Worm (Caenorhabditis elegans): Measurements from ENCODE around the gene mex-5.

mex-5 gene

ce11 chrIV:13314181-13314580 lies 39.3 kb upstream of the mex-5 start:
- TF ChIP-seq egl-27 (tag; optimal IDR thresholded peaks at IDR 0.05) (no peak), unc-39 (tag; optimal IDR thresholded peaks at IDR 0.05) (no peak), lsy-2 (tag; optimal IDR thresholded peaks at IDR 0.05) (peak in 1 of 2 experiments; percentile 8), nhr-10 (tag; optimal IDR thresholded peaks at IDR 0.05) (no peak), sma-3 (GFP tag; optimal IDR thresholded peaks at IDR 0.05) (peak; percentile 23), C34F6.9 (tag; optimal IDR thresholded peaks at IDR 0.05) (peak; percentile 9), ZK546.5 (tag; optimal IDR thresholded peaks at IDR 0.05) (no peak), crh-2 (tag; optimal IDR thresholded peaks at IDR 0.05) (peak; percentile 93), F13H6.1 (tag; optimal IDR thresholded peaks at IDR 0.05) (peak; percentile 60), lin-13 (GFP tag; optimal IDR thresholded peaks at IDR 0.05) (peak; percentile 11), fos-1 (tag; optimal IDR thresholded peaks at IDR 0.05) (peak; percentile 88), nhr-23 (tag; optimal IDR thresholded peaks at IDR 0.05) (no peak), mbf-1 (tag; optimal IDR thresholded peaks at IDR 0.05) (no peak), nhr-129 (tag; optimal IDR thresholded peaks at IDR 0.05) (peak; percentile 22), mab-5 (tag; optimal IDR thresholded peaks at IDR 0.05) (no peak), lin-39 (tag; optimal IDR thresholded peaks at IDR 0.05) (no peak), skn-1 (tag; optimal IDR thresholded peaks at IDR 0.05) (no peak), nhr-77 (tag; optimal IDR thresholded peaks at IDR 0.05) (no peak), nhr-21 (tag; optimal IDR thresholded peaks at IDR 0.05) (peak; percentile 0), sma-9 (GFP tag; optimal IDR thresholded peaks at IDR 0.05) (peak; percentile 73), sma-9 (tag; optimal IDR thresholded peaks at IDR 0.05) (no peak), snpc-4 (tag; optimal IDR thresholded peaks at IDR 0.05) (no peak), unc-62 (GFP tag; optimal IDR thresholded peaks at IDR 0.05) (no peak), nhr-6 (tag; optimal IDR thresholded peaks at IDR 0.05) (no peak), nhr-237 (tag; optimal IDR thresholded peaks at IDR 0.05) (no peak), ama-1 (optimal IDR thresholded peaks at IDR 0.05) (no peak), elt-3 (tag; optimal IDR thresholded peaks at IDR 0.05) (no peak)

- TF ChIP-seq peb-1 (tag; optimal IDR thresholded peaks at IDR 0.05) (no peak), elt-3 (tag; optimal IDR thresholded peaks at IDR 0.05) (no peak), gmeb-1 (tag; optimal IDR thresholded peaks at IDR 0.05) (no peak), unc-62 (GFP tag; optimal IDR thresholded peaks at IDR 0.05) (no peak), ZK546.5 (tag; optimal IDR thresholded peaks at IDR 0.05) (no peak), alr-1 (tag; optimal IDR thresholded peaks at IDR 0.05) (no peak), lin-39 (tag; optimal IDR thresholded peaks at IDR 0.05) (no peak), R02D3.7 (tag; optimal IDR thresholded peaks at IDR 0.05) (no peak), sma-3 (GFP tag; optimal IDR thresholded peaks at IDR 0.05) (no peak), ztf-4 (tag; optimal IDR thresholded peaks at IDR 0.05) (no peak), zag-1 (tag; optimal IDR thresholded peaks at IDR 0.05) (no peak), lin-11 (tag; optimal IDR thresholded peaks at IDR 0.05) (no peak)
Measured at ce11 chrIV:13315344-13315743, 38.2 kb upstream of the mex-5 start, which contains the start of gene fat-1. TSS of gene fat-1 (plus strand) at chrIV:13315644.

DNA sequence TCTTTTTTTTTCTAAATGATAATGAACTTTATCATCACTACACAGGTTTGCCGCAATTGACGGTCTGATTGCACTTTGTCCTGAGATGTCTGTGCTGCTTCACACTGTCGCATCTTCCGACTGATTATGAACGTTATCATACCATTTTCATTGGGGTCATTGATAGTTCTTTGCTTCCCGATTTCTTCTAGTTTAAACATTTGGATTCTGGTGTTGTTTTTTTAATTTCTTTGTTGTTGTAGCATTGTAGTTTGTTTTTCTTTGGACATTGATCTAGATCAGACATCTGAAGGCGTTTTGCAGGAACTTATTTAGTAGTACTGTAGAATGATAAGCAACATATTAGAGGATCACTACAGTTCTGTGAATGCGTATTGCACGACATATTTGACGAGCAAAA lies 34.8 kb upstream of the mex-5 start:
- TF ChIP-seq egl-27 (tag; optimal IDR thresholded peaks at IDR 0.05): peak; percentile 22
- no peak for TF ChIP-seq mab-5 (tag; optimal IDR thresholded peaks at IDR 0.05)
- no peak for TF ChIP-seq nhr-12 (tag; optimal IDR thresholded peaks at IDR 0.05)
- no peak for TF ChIP-seq C34F6.9 (tag; optimal IDR thresholded peaks at IDR 0.05)
- no peak for TF ChIP-seq lin-39 (tag; optimal IDR thresholded peaks at IDR 0.05)
- TF ChIP-seq peb-1 (tag; optimal IDR thresholded peaks at IDR 0.05): no peak
- TF ChIP-seq nhr-10 (tag; optimal IDR thresholded peaks at IDR 0.05): no peak
- TF ChIP-seq lsy-2 (tag; optimal IDR thresholded peaks at IDR 0.05): peak in 1 of 2 experiments; percentile 43
- TF ChIP-seq ceh-16 (tag; optimal IDR thresholded peaks at IDR 0.05): no peak
- no peak for TF ChIP-seq R02D3.7 (tag; optimal IDR thresholded peaks at IDR 0.05)
- no peak for TF ChIP-seq ztf-1 (GFP tag; conservative IDR thresholded peaks at IDR 0.05)
- TF ChIP-seq ama-1 (optimal IDR thresholded peaks at IDR 0.05): peak; percentile 18
- TF ChIP-seq elt-3 (tag; optimal IDR thresholded peaks at IDR 0.05): no peak
- peak; percentile 61 for TF ChIP-seq sma-3 (GFP tag; optimal IDR thresholded peaks at IDR 0.05)
- TF ChIP-seq blmp-1 (tag; optimal IDR thresholded peaks at IDR 0.05; ENCODE audit: insufficient read depth): peak; percentile 6
- TF ChIP-seq nhr-6 (tag; optimal IDR thresholded peaks at IDR 0.05): peak; percentile 42
- TF ChIP-seq dmd-4 (tag; optimal IDR thresholded peaks at IDR 0.05): no peak
- TF ChIP-seq gmeb-1 (tag; optimal IDR thresholded peaks at IDR 0.05): peak; percentile 51
- peak; percentile 59 for TF ChIP-seq nhr-129 (tag; optimal IDR thresholded peaks at IDR 0.05)
- TF ChIP-seq mdl-1 (tag; optimal IDR thresholded peaks at IDR 0.05): no peak
- TF ChIP-seq F13H6.1 (tag; optimal IDR thresholded peaks at IDR 0.05): no peak
- TF ChIP-seq aly-2 (tag; optimal IDR thresholded peaks at IDR 0.05): no peak
- TF ChIP-seq ztf-11 (tag; optimal IDR thresholded peaks at IDR 0.05): no peak
- no peak for TF ChIP-seq ZK546.5 (tag; optimal IDR thresholded peaks at IDR 0.05)
- TF ChIP-seq crh-2 (tag; optimal IDR thresholded peaks at IDR 0.05): peak; percentile 92
- TF ChIP-seq snpc-4 (tag; optimal IDR thresholded peaks at IDR 0.05): no peak
- TF ChIP-seq sma-9 (GFP tag; optimal IDR thresholded peaks at IDR 0.05): peak; percentile 81
- TF ChIP-seq sma-9 (tag; optimal IDR thresholded peaks at IDR 0.05): no peak
- TF ChIP-seq lin-13 (GFP tag; optimal IDR thresholded peaks at IDR 0.05): peak; percentile 60
- TF ChIP-seq unc-39 (tag; optimal IDR thresholded peaks at IDR 0.05): no peak
- TF ChIP-seq nhr-237 (tag; optimal IDR thresholded peaks at IDR 0.05): no peak
- peak; percentile 88 for TF ChIP-seq nhr-21 (tag; optimal IDR thresholded peaks at IDR 0.05)
- peak; percentile 40 for TF ChIP-seq nhr-25 (tag; optimal IDR thresholded peaks at IDR 0.05)
- TF ChIP-seq Y55F3AM.14 (GFP tag; optimal IDR thresholded peaks at IDR 0.05): peak; percentile 8
- no peak for TF ChIP-seq lin-11 (tag; optimal IDR thresholded peaks at IDR 0.05)
- no peak for TF ChIP-seq sem-4 (tag; optimal IDR thresholded peaks at IDR 0.05)
- no peak for TF ChIP-seq mbf-1 (tag; optimal IDR thresholded peaks at IDR 0.05)
- TF ChIP-seq nhr-11 (tag; optimal IDR thresholded peaks at IDR 0.05): no peak
- no peak for TF ChIP-seq nhr-23 (tag; optimal IDR thresholded peaks at IDR 0.05)
- TF ChIP-seq ztf-4 (tag; optimal IDR thresholded peaks at IDR 0.05): no peak
- TF ChIP-seq ceh-82 (tag; optimal IDR thresholded peaks at IDR 0.05): no peak
